Fruit fly (Drosophila melanogaster): Measurements from ENCODE around the gene CG42637.
A peak's percentile ranks its signal among the peaks of the same experiment; 100 is the strongest.

CG42637 gene

dm6 chr3L:19674317-19674716 lies 119.1 kb downstream of the CG42637 start (continued):
- TF ChIP-seq CG11560 (tag; IDR thresholded peaks at IDR 0.05), result no peak
- TF ChIP-seq CG11696 (GFP tag; IDR thresholded peaks at IDR 0.05), result no peak
- TF ChIP-seq CG15514 (GFP tag; optimal IDR thresholded peaks at IDR 0.05), result no peak
- peak; percentile 2 for TF ChIP-seq bab2 (GFP tag; optimal IDR thresholded peaks at IDR 0.05)
- no peak for TF ChIP-seq maf-S (GFP tag; optimal IDR thresholded peaks at IDR 0.05)
- TF ChIP-seq CG34224 (GFP tag; IDR thresholded peaks at IDR 0.05; ENCODE audit: partially characterized antibody), result no peak
- TF ChIP-seq Mes4 (GFP tag; optimal IDR thresholded peaks at IDR 0.05), result no peak
- TF ChIP-seq Meics (GFP tag; optimal IDR thresholded peaks at IDR 0.05), result no peak
- no peak for TF ChIP-seq CG8478 (optimal IDR thresholded peaks at IDR 0.05)
- no peak for TF ChIP-seq CG32772 (GFP tag; IDR thresholded peaks at IDR 0.05)
- peak; percentile 27; the same call in 1 of the 2 replicates for TF ChIP-seq CG14441 (GFP tag; IDR thresholded peaks at IDR 0.05)
- peak; percentile 52 for TF ChIP-seq CG11504 (tag; optimal IDR thresholded peaks at IDR 0.05)
- TF ChIP-seq CG18262 (tag; optimal IDR thresholded peaks at IDR 0.05), result peak; percentile 60
- no peak for TF ChIP-seq CG6272 (GFP tag; IDR thresholded peaks at IDR 0.05)
- TF ChIP-seq PHDP (tag; optimal IDR thresholded peaks at IDR 0.05), result no peak
- TF ChIP-seq CG8924 (tag; optimal IDR thresholded peaks at IDR 0.05), result peak; percentile 28
- no peak for TF ChIP-seq Dbx (GFP tag; IDR thresholded peaks at IDR 0.05)
- TF ChIP-seq chn (GFP tag; optimal IDR thresholded peaks at IDR 0.05), result no peak
- no peak for TF ChIP-seq CG3995 (GFP tag; optimal IDR thresholded peaks at IDR 0.05)
- no peak for TF ChIP-seq CG9609 (GFP tag; optimal IDR thresholded peaks at IDR 0.05)
- peak; percentile 21 for TF ChIP-seq CG17802 (tag; optimal IDR thresholded peaks at IDR 0.05)
- TF ChIP-seq gem (tag; optimal IDR thresholded peaks at IDR 0.05), result peak; percentile 64
- no peak for TF ChIP-seq CG4617 (GFP tag; optimal IDR thresholded peaks at IDR 0.05; ENCODE audit: borderline replicate concordance)
- no peak for TF ChIP-seq CG12071 (GFP tag; optimal IDR thresholded peaks at IDR 0.05)
- TF ChIP-seq Blimp-1 (GFP tag; optimal IDR thresholded peaks at IDR 0.05), result peak; percentile 46
- no peak for TF ChIP-seq Atf3 (GFP tag; optimal IDR thresholded peaks at IDR 0.05)
- TF ChIP-seq CG18011 (GFP tag; optimal IDR thresholded peaks at IDR 0.05), result no peak
- TF ChIP-seq cad (GFP tag; optimal IDR thresholded peaks at IDR 0.05), result no peak
- TF ChIP-seq danr (GFP tag; IDR thresholded peaks at IDR 0.05), result no peak
- TF ChIP-seq chinmo (GFP tag; IDR thresholded peaks at IDR 0.05; ENCODE audit: partially characterized antibody), result no peak
- no peak for TF ChIP-seq Lim3 (GFP tag; IDR thresholded peaks at IDR 0.05)
- TF ChIP-seq run (tag; optimal IDR thresholded peaks at IDR 0.05), result no peak
- no peak for TF ChIP-seq CG33213 (GFP tag; optimal IDR thresholded peaks at IDR 0.05)
- no peak for TF ChIP-seq klu (GFP tag; IDR thresholded peaks at IDR 0.05)
- TF ChIP-seq zen (tag; optimal IDR thresholded peaks at IDR 0.05), result peak; percentile 4
- TF ChIP-seq Dfd (GFP tag; optimal IDR thresholded peaks at IDR 0.05), result no peak
- TF ChIP-seq tin (GFP tag; optimal IDR thresholded peaks at IDR 0.05), result peak; percentile 26
- no peak for TF ChIP-seq pzg (GFP tag; optimal IDR thresholded peaks at IDR 0.05)
- TF ChIP-seq YL-1 (GFP tag; optimal IDR thresholded peaks at IDR 0.05), result no peak
- 0 out of 3 replicates have a peak, but pooled peaks have one; percentile 29 for TF ChIP-seq CG3726 (GFP tag; IDR thresholded peaks at IDR 0.05)
- TF ChIP-seq CG5245 (GFP tag; optimal IDR thresholded peaks at IDR 0.05), result peak; percentile 14
- TF ChIP-seq CG1024 (GFP tag; IDR thresholded peaks at IDR 0.05), result no peak
- no peak for TF ChIP-seq CG12942 (GFP tag; optimal IDR thresholded peaks at IDR 0.05)
- TF ChIP-seq cg (GFP tag; optimal IDR thresholded peaks at IDR 0.05), result no peak
- TF ChIP-seq Aef1 (GFP tag; IDR thresholded peaks at IDR 0.05), result no peak
- no peak for TF ChIP-seq HLH4C (GFP tag; IDR thresholded peaks at IDR 0.05; ENCODE audit: partially characterized antibody)
- TF ChIP-seq Hsf (GFP tag; optimal IDR thresholded peaks at IDR 0.05), result no peak
- TF ChIP-seq otp (GFP tag; IDR thresholded peaks at IDR 0.05), result no peak
- TF ChIP-seq CG17829 (tag; optimal IDR thresholded peaks at IDR 0.05), result peak; percentile 32
- peak; percentile 58 for TF ChIP-seq CG1603 (tag; optimal IDR thresholded peaks at IDR 0.05)
- no peak for TF ChIP-seq CG9817 (tag; optimal IDR thresholded peaks at IDR 0.05)
- no peak for TF ChIP-seq Awh (GFP tag; IDR thresholded peaks at IDR 0.05)
